Worm (Caenorhabditis elegans): ENCODE data around the gene col-77.

The col-77 gene

ce11 chrII:8312012-8312411, 47.2 kb downstream of the col-77 start:
- no peak for TF ChIP-seq lir-3 (tag; optimal IDR thresholded peaks at IDR 0.05; ENCODE audit: poor library complexity)
- TF ChIP-seq lin-14 (GFP tag; optimal IDR thresholded peaks at IDR 0.05): peak; percentile 2

ce11 chrII:8311484-8311883, 47.7 kb downstream of the col-77 start:
- TF ChIP-seq unc-130 (tag; optimal IDR thresholded peaks at IDR 0.05): no peak
- TF ChIP-seq C34B4.2 (tag; optimal IDR thresholded peaks at IDR 0.05): no peak
- no peak for TF ChIP-seq nhr-12 (tag; optimal IDR thresholded peaks at IDR 0.05)
- no peak for TF ChIP-seq egl-27 (tag; optimal IDR thresholded peaks at IDR 0.05)
- no peak for TF ChIP-seq fkh-8 (tag; optimal IDR thresholded peaks at IDR 0.05)
- TF ChIP-seq snu-23 (GFP tag; optimal IDR thresholded peaks at IDR 0.05): no peak
- TF ChIP-seq fkh-4 (tag; optimal IDR thresholded peaks at IDR 0.05; ENCODE audit: borderline replicate concordance): no peak

- TF ChIP-seq nhr-47 (tag; optimal IDR thresholded peaks at IDR 0.05) (no peak), fkh-10 (GFP tag; optimal IDR thresholded peaks at IDR 0.05) (no peak), C04F5.9 (tag; optimal IDR thresholded peaks at IDR 0.05) (no peak), unc-30 (tag; optimal IDR thresholded peaks at IDR 0.05) (no peak), fkh-4 (tag; optimal IDR thresholded peaks at IDR 0.05; ENCODE audit: borderline replicate concordance) (no peak), ceh-88 (GFP tag; IDR thresholded peaks at IDR 0.05) (no peak), tbx-2 (tag; optimal IDR thresholded peaks at IDR 0.05) (no peak), ceh-63 (GFP tag; optimal IDR thresholded peaks at IDR 0.05) (no peak), efl-1 (optimal IDR thresholded peaks at IDR 0.05) (no peak), efl-1 (GFP tag; optimal IDR thresholded peaks at IDR 0.05 in 1 of 2) (no peak), sup-37 (GFP tag; optimal IDR thresholded peaks at IDR 0.05) (no peak), sptf-1 (tag; optimal IDR thresholded peaks at IDR 0.05) (no peak), nhr-12 (tag; optimal IDR thresholded peaks at IDR 0.05) (no peak), efl-3 (GFP tag; optimal IDR thresholded peaks at IDR 0.05) (no peak), rnt-1 (tag; optimal IDR thresholded peaks at IDR 0.05) (no peak)
Observed at ce11 chrII:8308314-8308713, 50.9 kb downstream of the col-77 start.

All from whole organism, L1 larva.